Worm (Caenorhabditis elegans): Measurements from ENCODE around the gene C17C3.15.

ce11 chrII:5554317-5554716 is 16.1 kb upstream of the C17C3.15 start, which contains the start of gene ins-12:
- TF ChIP-seq snpc-4 (tag; optimal IDR thresholded peaks at IDR 0.05): no peak
- no peak for TF ChIP-seq fkh-4 (tag; optimal IDR thresholded peaks at IDR 0.05; ENCODE audit: borderline replicate concordance)
- no peak for TF ChIP-seq ces-1 (GFP tag; optimal IDR thresholded peaks at IDR 0.05)
- no peak for TF ChIP-seq nhr-11 (tag; optimal IDR thresholded peaks at IDR 0.05)
- no peak for TF ChIP-seq nhr-237 (tag; optimal IDR thresholded peaks at IDR 0.05)
- no peak for TF ChIP-seq ztf-11 (tag; optimal IDR thresholded peaks at IDR 0.05)
- TF ChIP-seq dpl-1 (GFP tag; optimal IDR thresholded peaks at IDR 0.05): no peak
- no peak for TF ChIP-seq fkh-10 (GFP tag; optimal IDR thresholded peaks at IDR 0.05)
- TF ChIP-seq ama-1 (optimal IDR thresholded peaks at IDR 0.05): no peak
- TF ChIP-seq mef-2 (tag; optimal IDR thresholded peaks at IDR 0.05): no peak
- TF ChIP-seq unc-130 (tag; optimal IDR thresholded peaks at IDR 0.05): no peak
